Worm (Caenorhabditis elegans): Measurements from ENCODE around the gene F57A8.6.

- TF ChIP-seq ama-1 (optimal IDR thresholded peaks at IDR 0.05) (no peak), fos-1 (tag; optimal IDR thresholded peaks at IDR 0.05) (no peak), nhr-77 (tag; optimal IDR thresholded peaks at IDR 0.05) (no peak), nhr-21 (tag; optimal IDR thresholded peaks at IDR 0.05) (no peak), ceh-82 (tag; optimal IDR thresholded peaks at IDR 0.05) (no peak), unc-39 (tag; optimal IDR thresholded peaks at IDR 0.05) (no peak), ceh-16 (tag; optimal IDR thresholded peaks at IDR 0.05) (no peak)
Observed at ce11 chrV:10070541-10070940, 3.2 kb downstream of the F57A8.6 start, which contains the start of gene nhr-192.
